Worm (Caenorhabditis elegans): Measurements from ENCODE around the gene Y38E10A.8.

- TF ChIP-seq F37B4.10 (GFP tag; IDR thresholded peaks at IDR 0.05) (no peak), snpc-4 (GFP tag; optimal IDR thresholded peaks at IDR 0.05) (no peak), snpc-4 (tag; optimal IDR thresholded peaks at IDR 0.05) (no peak), attf-6 (GFP tag; IDR thresholded peaks at IDR 0.05) (no peak)
These were observed 8.4 kb downstream of the Y38E10A.8 start for ce11 chrII:12615413-12615812.
